Worm (Caenorhabditis elegans) whole organism, L4/young adult: ENCODE data around the gene elpc-4.

Experiments used
- W03F9.2 ChIP-seq: fragments of 150-350 bp; optimal IDR thresholded peaks from 2 replicates; lab custom pipeline; 2014; ENCODE audit warnings: missing biosample characterization, missing genetic modification characterization
- dao-5 ChIP-seq: sonication (generic microtip); optimal IDR thresholded peaks from 2 replicates; lab custom pipeline; 2016; ENCODE audit warnings: missing genotype, missing genetic modification characterization, moderate library complexity, missing compliant biosample characterization
- him-1 ChIP-seq: sonication (generic microtip); optimal IDR thresholded peaks from 2 replicates; lab custom pipeline; 2016; ENCODE audit warnings: missing genotype, missing genetic modification reagents, missing genetic modification characterization, missing compliant biosample characterization

DNA sequence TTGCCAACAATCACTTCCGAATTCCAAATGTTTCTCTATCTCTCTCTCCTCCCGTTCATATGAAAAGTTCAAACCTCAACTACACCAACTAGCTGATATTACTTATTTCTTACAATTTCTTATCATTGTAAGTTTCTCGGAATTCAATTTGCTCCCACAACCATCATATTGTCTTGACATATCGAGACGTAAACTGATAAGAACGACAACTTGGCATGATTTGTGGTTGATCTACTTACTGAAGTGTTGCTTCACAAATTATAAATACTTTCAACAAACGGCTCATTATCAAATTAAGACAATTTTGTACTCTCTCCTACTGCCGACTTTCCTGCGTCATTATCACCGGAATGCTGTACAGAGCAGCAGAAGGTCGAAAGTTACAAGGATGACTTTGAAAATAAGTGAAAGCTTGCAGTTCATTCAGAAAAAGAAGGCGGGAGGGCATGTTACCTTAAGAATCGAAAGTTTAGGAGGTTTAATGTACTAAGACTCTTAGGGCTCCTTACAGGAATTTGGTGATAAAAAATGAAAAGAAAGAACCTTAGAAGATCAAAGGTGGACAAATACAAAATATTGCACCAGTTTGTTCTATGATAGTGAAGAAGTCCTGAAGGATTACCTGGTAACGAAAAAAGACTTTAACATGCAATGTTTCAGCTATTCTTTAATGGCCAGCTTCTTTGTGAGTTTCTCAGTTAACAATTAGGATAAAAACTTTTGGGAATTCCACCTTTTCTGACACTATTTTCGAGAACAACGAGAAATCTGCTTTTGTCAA lies 15.5 kb downstream of the elpc-4 start:
- TF ChIP-seq W03F9.2 (tag; lab: Kevin White, UChicago) (no peak), dao-5 (no peak), him-1 (tag; lab: Kevin White, UChicago) (no peak)
